Fruit fly (Drosophila melanogaster): ENCODE data around the gene Lsp1beta.

The Lsp1beta gene

DNA sequence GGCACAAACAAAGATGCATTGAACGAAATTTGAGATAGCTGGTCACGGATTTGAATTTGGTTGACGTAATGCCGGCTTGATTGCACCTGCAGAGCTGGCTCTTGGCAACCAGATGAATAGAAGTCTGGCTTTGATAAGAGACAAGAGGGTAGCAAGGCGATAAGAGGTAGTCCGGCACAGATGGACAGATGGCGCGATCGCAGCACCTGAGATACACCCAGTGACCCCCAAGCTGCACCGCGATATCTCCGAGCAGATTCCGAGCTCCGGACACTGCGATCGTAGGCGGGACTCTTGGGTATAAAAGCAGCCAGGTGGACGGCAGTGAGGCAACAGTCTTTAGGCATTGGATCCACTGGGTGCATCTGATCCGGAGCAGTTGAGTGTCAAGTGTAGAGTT lies at the start of gene Lsp1beta:
Gene Lsp1beta, plus strand, starts transcription at position 185 of the 400 bp plus-strand sequence.
- no peak for TF ChIP-seq Dll (optimal IDR thresholded peaks at IDR 0.05)
- no peak for TF ChIP-seq psq (optimal IDR thresholded peaks at IDR 0.05)
- no peak for TF ChIP-seq CG8478 (optimal IDR thresholded peaks at IDR 0.05)
- TF ChIP-seq EcR (GFP tag; optimal IDR thresholded peaks at IDR 0.05), result no peak
- no peak for TF ChIP-seq usp (GFP tag; optimal IDR thresholded peaks at IDR 0.05)
- TF ChIP-seq pan (optimal IDR thresholded peaks at IDR 0.05), result no peak

- TF ChIP-seq EcR (GFP tag; optimal IDR thresholded peaks at IDR 0.05) (no peak), CG8478 (optimal IDR thresholded peaks at IDR 0.05) (no peak)
These were observed 49.1 kb upstream of the Lsp1beta start for dm6 chr2L:849138-849744.

DNA sequence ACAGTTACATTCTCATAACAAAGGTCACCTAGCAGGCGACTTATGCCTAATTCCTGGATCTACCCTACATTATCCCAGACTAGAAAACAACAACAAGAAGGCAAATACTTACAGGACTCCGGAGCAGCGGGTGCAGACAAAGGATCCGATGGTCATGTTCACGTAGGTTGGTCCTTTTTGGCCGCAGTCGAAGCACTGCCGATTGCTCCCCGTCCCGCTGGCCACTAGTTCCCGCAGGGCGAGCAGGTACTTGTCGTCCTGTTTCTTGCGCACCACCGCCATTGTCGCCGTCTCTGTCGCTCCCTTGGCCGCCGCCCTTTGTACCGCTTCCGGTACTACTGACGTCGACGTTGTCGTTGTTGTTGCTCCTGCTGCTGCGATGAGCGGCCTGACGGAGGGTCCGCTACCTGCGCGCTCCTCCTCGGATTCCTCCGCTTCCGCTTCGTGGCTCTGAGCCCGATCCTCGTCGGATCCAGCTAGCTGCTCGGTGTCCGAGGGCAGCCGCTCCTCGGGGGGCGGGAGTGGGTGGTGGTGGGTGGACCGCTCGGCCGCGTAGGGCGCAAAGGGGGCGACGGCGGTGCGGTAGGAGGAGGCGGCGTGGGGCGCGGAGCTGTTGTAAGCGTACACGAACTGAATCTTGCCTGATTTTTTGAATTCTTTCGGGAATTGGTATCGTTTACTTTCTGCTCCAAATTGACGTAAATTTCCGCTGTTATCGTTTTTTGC lies 48.4 kb upstream of the Lsp1beta start:
- TF ChIP-seq psq (optimal IDR thresholded peaks at IDR 0.05) (no peak), pan (optimal IDR thresholded peaks at IDR 0.05) (no peak), usp (GFP tag; optimal IDR thresholded peaks at IDR 0.05) (no peak), Dll (optimal IDR thresholded peaks at IDR 0.05) (no peak), CG8478 (optimal IDR thresholded peaks at IDR 0.05) (no peak), EcR (GFP tag; optimal IDR thresholded peaks at IDR 0.05) (no peak)

dm6 chr2L:850727-851257 lies 47.5 kb upstream of the Lsp1beta start, which contains the start of gene drongo:
Gene drongo, minus strand, starts transcription at chr2L:851071.
- no peak for TF ChIP-seq usp (GFP tag; optimal IDR thresholded peaks at IDR 0.05)

dm6 chr2L:852647-853111 lies 45.6 kb upstream of the Lsp1beta start, which contains the start of the genes CG4291 and kraken:
Gene CG4291, minus strand, starts transcription at chr2L:852730.
Gene kraken, plus strand, starts transcription at chr2L:852768.
- TF ChIP-seq CG8478 (optimal IDR thresholded peaks at IDR 0.05) (no peak), EcR (GFP tag; optimal IDR thresholded peaks at IDR 0.05) (no peak), psq (optimal IDR thresholded peaks at IDR 0.05) (no peak), Dll (optimal IDR thresholded peaks at IDR 0.05) (no peak), pan (optimal IDR thresholded peaks at IDR 0.05) (no peak), usp (GFP tag; optimal IDR thresholded peaks at IDR 0.05) (no peak)

DNA sequence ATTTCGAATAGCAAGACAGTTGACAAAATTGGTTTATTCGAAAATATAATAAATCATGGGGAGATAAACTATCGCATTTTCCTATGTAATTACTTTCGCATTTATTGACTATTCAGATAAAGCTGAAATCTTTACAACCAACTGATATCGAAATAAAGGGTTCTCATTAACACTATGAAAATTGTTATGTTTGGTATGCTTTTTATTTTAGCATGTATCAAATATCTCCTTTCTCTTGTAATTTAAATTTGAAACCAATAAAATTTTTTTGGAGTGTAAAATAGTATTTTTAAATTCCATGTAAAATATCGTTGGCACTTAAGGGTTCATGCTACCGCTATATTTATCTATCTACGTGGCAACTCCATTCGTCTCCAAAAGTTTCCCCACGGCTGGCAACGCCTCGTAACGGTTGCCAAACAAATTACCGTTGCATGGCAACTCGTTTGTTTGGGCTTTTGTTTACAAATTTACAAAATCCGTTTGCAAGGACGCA lies 43.2 kb upstream of the Lsp1beta start, which contains the start of gene CG13949:
Gene CG13949, plus strand, starts transcription at position 286 of the 496 bp plus-strand sequence.
- no peak for TF ChIP-seq CG8478 (optimal IDR thresholded peaks at IDR 0.05)
- no peak for TF ChIP-seq pan (optimal IDR thresholded peaks at IDR 0.05)
- TF ChIP-seq usp (GFP tag; optimal IDR thresholded peaks at IDR 0.05), result no peak
- no peak for TF ChIP-seq EcR (GFP tag; optimal IDR thresholded peaks at IDR 0.05)
- no peak for TF ChIP-seq psq (optimal IDR thresholded peaks at IDR 0.05)
- TF ChIP-seq Dll (optimal IDR thresholded peaks at IDR 0.05), result no peak

dm6 chr2L:856001-856400 lies 42.3 kb upstream of the Lsp1beta start:
- no peak for TF ChIP-seq CG8478 (optimal IDR thresholded peaks at IDR 0.05)
- TF ChIP-seq Dll (optimal IDR thresholded peaks at IDR 0.05), result no peak
- TF ChIP-seq psq (optimal IDR thresholded peaks at IDR 0.05), result no peak
- TF ChIP-seq pan (optimal IDR thresholded peaks at IDR 0.05), result no peak
- no peak for TF ChIP-seq usp (GFP tag; optimal IDR thresholded peaks at IDR 0.05)
- TF ChIP-seq EcR (GFP tag; optimal IDR thresholded peaks at IDR 0.05), result no peak

dm6 chr2L:856690-857488 lies 41.4 kb upstream of the Lsp1beta start:
- TF ChIP-seq psq (optimal IDR thresholded peaks at IDR 0.05) (no peak), usp (GFP tag; optimal IDR thresholded peaks at IDR 0.05) (no peak), CG8478 (optimal IDR thresholded peaks at IDR 0.05) (no peak), EcR (GFP tag; optimal IDR thresholded peaks at IDR 0.05) (no peak), Dll (optimal IDR thresholded peaks at IDR 0.05) (no peak), pan (optimal IDR thresholded peaks at IDR 0.05) (no peak)

DNA sequence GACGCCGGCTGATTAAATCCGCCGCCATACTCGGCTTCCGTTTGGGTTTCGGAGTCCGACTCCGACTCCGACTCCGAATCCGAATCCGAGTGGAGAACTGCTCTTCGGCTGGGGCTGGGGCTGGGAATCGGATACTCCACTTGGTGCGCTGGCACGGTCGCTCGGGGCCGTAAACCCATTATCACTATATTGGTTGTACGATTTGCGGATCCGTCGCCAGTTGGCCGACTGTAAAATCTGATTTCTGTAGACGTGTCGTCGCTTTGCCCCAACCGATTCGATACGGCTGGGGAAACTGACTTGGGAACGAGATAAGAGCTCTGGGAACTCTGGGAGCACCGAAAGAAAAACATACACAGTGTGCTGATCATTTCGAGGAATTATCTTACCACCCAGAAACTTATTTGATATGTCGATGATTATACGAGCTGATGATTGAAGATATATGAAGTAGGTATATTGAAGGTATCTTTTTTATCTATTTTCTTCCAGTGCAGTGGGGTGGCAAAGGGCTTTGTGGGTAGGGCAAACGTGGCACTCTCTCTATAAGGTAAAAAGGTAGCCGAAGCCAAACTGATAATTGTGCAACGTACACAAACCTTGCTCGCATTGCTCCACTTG lies 40.3 kb upstream of the Lsp1beta start:
- TF ChIP-seq pan (optimal IDR thresholded peaks at IDR 0.05) (no peak), EcR (GFP tag; optimal IDR thresholded peaks at IDR 0.05) (no peak), Dll (optimal IDR thresholded peaks at IDR 0.05) (no peak), CG8478 (optimal IDR thresholded peaks at IDR 0.05) (no peak)

DNA sequence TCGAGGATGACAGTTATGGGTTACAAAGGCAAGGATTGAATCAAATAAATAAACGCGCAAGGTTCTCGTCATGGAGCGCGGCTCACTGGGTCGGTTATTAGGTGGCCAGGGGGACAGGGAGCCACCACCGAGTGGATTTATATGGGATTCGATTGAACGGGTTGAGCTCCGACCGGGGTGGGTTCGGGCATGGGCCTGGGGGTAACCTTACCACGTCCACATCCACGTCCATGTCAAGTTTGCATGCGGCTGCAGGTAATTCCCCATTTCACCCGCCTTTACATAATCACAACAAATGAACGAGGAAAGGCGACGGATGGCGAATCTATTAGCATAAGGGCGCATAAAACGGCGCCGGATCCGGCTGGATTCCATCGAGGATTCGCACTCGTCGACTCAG lies 38.4 kb upstream of the Lsp1beta start, which contains the start of gene CG13950:
Gene CG13950, plus strand, starts transcription at position 301 of the 400 bp plus-strand sequence.
- no peak for TF ChIP-seq EcR (GFP tag; optimal IDR thresholded peaks at IDR 0.05)
- no peak for TF ChIP-seq pan (optimal IDR thresholded peaks at IDR 0.05)
- no peak for TF ChIP-seq CG8478 (optimal IDR thresholded peaks at IDR 0.05)
- no peak for TF ChIP-seq usp (GFP tag; optimal IDR thresholded peaks at IDR 0.05)
- no peak for TF ChIP-seq psq (optimal IDR thresholded peaks at IDR 0.05)
- no peak for TF ChIP-seq Dll (optimal IDR thresholded peaks at IDR 0.05)

dm6 chr2L:865851-866250 lies 32.4 kb upstream of the Lsp1beta start:
- TF ChIP-seq CG8478 (optimal IDR thresholded peaks at IDR 0.05) (no peak), pan (optimal IDR thresholded peaks at IDR 0.05) (no peak), psq (optimal IDR thresholded peaks at IDR 0.05) (no peak), EcR (GFP tag; optimal IDR thresholded peaks at IDR 0.05) (no peak), Dll (optimal IDR thresholded peaks at IDR 0.05) (no peak), usp (GFP tag; optimal IDR thresholded peaks at IDR 0.05) (no peak)
